Worm (Caenorhabditis elegans) whole organism, L1 larva: ENCODE data around the gene fbxb-13.

Source experiments
- ama-1 ChIP-seq: fragments of 150-350 bp; optimal IDR thresholded peaks from 2 replicates; lab custom pipeline; 2014
- ceh-82 ChIP-seq, 3 experiments: fragments of 150-350 bp in 1 of 3; sonication (generic microtip) in 2 of 3; optimal IDR thresholded peaks; 2 replicates each; lab custom pipeline; 2014 to 2017; ENCODE audit warnings: missing biosample characterization in 3 of 3, missing genetic modification characterization in 3 of 3
- hlh-17 ChIP-seq: fragments of 200-800 bp; sonication (Bioruptor generic); optimal IDR thresholded peaks from 2 replicates; lab custom pipeline; 2018; ENCODE audit warnings: missing genetic modification characterization, mild to moderate bottlenecking, missing compliant biosample characterization, moderate library complexity, borderline replicate concordance
- lin-13 ChIP-seq: fragments of 150-350 bp; optimal IDR thresholded peaks from 2 replicates; lab custom pipeline; 2014; ENCODE audit warnings: missing biosample characterization, missing genetic modification reagents, missing genetic modification characterization
- lin-35 ChIP-seq, 2 experiments: fragments of 150-350 bp; optimal IDR thresholded peaks; 2 replicates each; lab custom pipeline; 2014; ENCODE audit warnings: missing biosample characterization in 2 of 2, missing genetic modification characterization in 2 of 2, missing genetic modification reagents in 2 of 2
- nhr-11 ChIP-seq: fragments of 150-350 bp; optimal IDR thresholded peaks from 2 replicates; lab custom pipeline; 2014; ENCODE audit warnings: missing biosample characterization, missing genetic modification characterization
- nhr-28 ChIP-seq: fragments of 150-350 bp; optimal IDR thresholded peaks from 2 replicates; lab custom pipeline; 2014; ENCODE audit warnings: missing biosample characterization, missing genetic modification characterization
- nhr-76 ChIP-seq: sonication (generic microtip); optimal IDR thresholded peaks from 2 replicates; lab custom pipeline; 2017; ENCODE audit warnings: missing biosample characterization, missing genetic modification characterization
- pag-3 ChIP-seq: sonication (generic microtip); optimal IDR thresholded peaks from 2 replicates; lab custom pipeline; 2017; ENCODE audit warnings: missing genetic modification characterization, mild to moderate bottlenecking, missing compliant biosample characterization, antibody characterized with exemption, borderline replicate concordance; ENCODE audit not compliant: insufficient read depth
- sup-37 ChIP-seq: fragments of 200-800 bp; sonication (Bioruptor generic); optimal IDR thresholded peaks from 2 replicates; lab custom pipeline; 2018; ENCODE audit warnings: mild to moderate bottlenecking, missing genetic modification characterization, missing compliant biosample characterization
- tbx-2 ChIP-seq: sonication (generic microtip); optimal IDR thresholded peaks from 2 replicates; lab custom pipeline; 2016; ENCODE audit warnings: missing genetic modification characterization, missing compliant biosample characterization
- unc-130 ChIP-seq: fragments of 150-350 bp; optimal IDR thresholded peaks from 2 replicates; lab custom pipeline; 2017; ENCODE audit warnings: missing biosample characterization, missing genetic modification characterization, inconsistent platforms
- unc-62 ChIP-seq: fragments of 150-350 bp; optimal IDR thresholded peaks from 2 replicates; lab custom pipeline; 2014; ENCODE audit warnings: missing biosample characterization, missing genetic modification reagents, missing genetic modification characterization
- unc-98 ChIP-seq: fragments of 200-800 bp; sonication (Bioruptor generic); IDR thresholded peaks from 2 replicates; pipeline ENCODE4 v1.3.6; 2022; ENCODE audit warnings: missing genetic modification characterization, missing compliant biosample characterization

DNA sequence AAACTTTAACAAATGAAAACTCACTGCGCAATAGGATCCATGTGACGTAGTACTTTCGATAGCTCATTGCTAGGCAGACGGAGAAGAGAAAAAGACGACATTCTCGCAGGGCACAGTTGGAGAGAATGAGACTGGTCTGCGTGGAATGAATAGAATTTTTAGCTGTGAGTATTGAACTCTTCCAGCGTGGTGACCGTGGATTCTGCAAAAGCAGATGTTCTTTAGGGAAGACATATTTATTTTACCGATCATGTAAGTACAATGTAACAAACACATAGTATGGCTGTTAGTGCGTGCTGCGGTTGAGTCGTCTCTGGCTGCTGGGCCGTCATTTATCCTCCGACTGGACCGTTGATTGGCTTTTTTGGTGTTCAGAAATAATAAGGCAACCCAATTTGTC is 35.1 kb upstream of the fbxb-13 start, which contains the start of gene F36H5.9:
- TF ChIP-seq unc-98 (GFP tag; lab: Robert Waterston, UW) (no peak), nhr-28 (tag; lab: Kevin White, UChicago) (no peak), unc-130 (tag; lab: Kevin White, UChicago) (no peak), lin-35 (GFP tag; optimal IDR thresholded peaks at IDR 0.05; lab: Kevin White, UChicago) (no peak), hlh-17 (GFP tag; lab: Kevin White, UChicago) (no peak), nhr-76 (no peak), lin-13 (no peak), ceh-82 (tag; optimal IDR thresholded peaks at IDR 0.05; lab: Kevin White, UChicago) (no peak), tbx-2 (tag; lab: Kevin White, UChicago) (no peak), pag-3 (tag; lab: Kevin White, UChicago) (no peak), ama-1 (lab: Kevin White, UChicago) (no peak), sup-37 (GFP tag; lab: Kevin White, UChicago) (no peak), unc-62 (no peak), nhr-11 (no peak)
